Worm (Caenorhabditis elegans): ENCODE data around the gene vps-2.

DNA sequence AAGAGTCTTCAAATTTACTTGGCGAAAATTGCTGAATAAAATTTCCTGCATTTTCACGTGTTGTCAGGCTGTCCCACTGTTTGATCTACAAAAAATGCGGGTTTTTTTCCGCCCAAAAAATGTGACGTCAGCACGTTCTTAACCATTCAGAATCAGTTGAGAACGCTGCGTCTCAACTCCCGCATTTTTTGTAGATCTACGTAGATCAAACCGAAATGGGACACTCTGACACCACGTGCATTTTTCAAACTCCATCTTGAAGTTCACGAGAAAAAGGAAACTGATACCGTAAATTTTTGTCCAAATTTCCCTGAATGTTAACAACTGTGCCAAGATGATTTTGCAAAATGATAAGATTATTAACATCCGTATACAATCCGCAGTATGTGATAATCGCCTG, 45.2 kb upstream of the vps-2 start:
- TF ChIP-seq him-1 (tag; optimal IDR thresholded peaks at IDR 0.05), result no peak
- no peak for TF ChIP-seq dao-5 (tag; optimal IDR thresholded peaks at IDR 0.05)

All from whole organism, L4/young adult.